Fruit fly (Drosophila melanogaster): Measurements from ENCODE around the gene CG5080.
A peak's percentile ranks its signal among the peaks of the same experiment; 100 is the strongest.

dm6 chr2L:1124265-1124664 is 39.4 kb downstream of the CG5080 start:
- TF ChIP-seq Clk (GFP tag; optimal IDR thresholded peaks at IDR 0.05) (peak; percentile 34), kay (GFP tag; ENCODE audit: borderline replicate concordance) (no peak), tj (GFP tag; optimal IDR thresholded peaks at IDR 0.05) (peak; percentile 36), CG7045 (GFP tag; optimal IDR thresholded peaks at IDR 0.05) (peak; percentile 17)
